Worm (Caenorhabditis elegans): ENCODE data around the gene R10D12.13.

The R10D12.13 gene

ce11 chrV:14008353-14008859, 46.2 kb downstream of the R10D12.13 start (continued):
- no peak for TF ChIP-seq zip-2 (tag; optimal IDR thresholded peaks at IDR 0.05)

ce11 chrV:14010021-14010420, 47.8 kb downstream of the R10D12.13 start:
- TF ChIP-seq pqm-1 (tag; optimal IDR thresholded peaks at IDR 0.05) (no peak), ctbp-1 (GFP tag; IDR thresholded peaks at IDR 0.05) (no peak), fos-1 (tag; optimal IDR thresholded peaks at IDR 0.05) (no peak), ceh-44 (GFP tag; IDR thresholded peaks at IDR 0.05) (no peak), lin-15B (tag; optimal IDR thresholded peaks at IDR 0.05) (no peak), mdt-29 (GFP tag; IDR thresholded peaks at IDR 0.05) (no peak), T26A8.4 (GFP tag; IDR thresholded peaks at IDR 0.05) (no peak), ztf-7 (tag; optimal IDR thresholded peaks at IDR 0.05) (no peak), zip-11 (GFP tag; IDR thresholded peaks at IDR 0.05) (no peak), lin-39 (tag; optimal IDR thresholded peaks at IDR 0.05) (no peak), lsy-2 (tag; optimal IDR thresholded peaks at IDR 0.05) (no peak), saeg-2 (GFP tag; IDR thresholded peaks at IDR 0.05) (no peak), ZK546.5 (tag; optimal IDR thresholded peaks at IDR 0.05) (no peak), arid-1 (GFP tag; conservative IDR thresholded peaks at IDR 0.05) (no peak), mxl-3 (GFP tag; optimal IDR thresholded peaks at IDR 0.05) (no peak)

- TF ChIP-seq saeg-2 (GFP tag; IDR thresholded peaks at IDR 0.05), result 0 out of 2 replicates have a peak, but pooled peaks have one; percentile 25
- TF ChIP-seq snpc-1.2 (GFP tag; IDR thresholded peaks at IDR 0.05), result no peak
- no peak for TF ChIP-seq mxl-3 (GFP tag; optimal IDR thresholded peaks at IDR 0.05)
- TF ChIP-seq zag-1 (tag; optimal IDR thresholded peaks at IDR 0.05), result no peak
- TF ChIP-seq madf-9 (GFP tag; conservative IDR thresholded peaks at IDR 0.05), result no peak
- no peak for TF ChIP-seq lin-38 (GFP tag; IDR thresholded peaks at IDR 0.05)
- TF ChIP-seq nhr-11 (tag; optimal IDR thresholded peaks at IDR 0.05), result no peak
- no peak for TF ChIP-seq ceh-28 (tag; optimal IDR thresholded peaks at IDR 0.05)
- no peak for TF ChIP-seq lin-15B (tag; optimal IDR thresholded peaks at IDR 0.05)
- 0 out of 2 replicates have a peak, but pooled peaks have one; percentile 40 for TF ChIP-seq egl-43 (GFP tag; IDR thresholded peaks at IDR 0.05)
- no peak for TF ChIP-seq F10B5.3 (tag; optimal IDR thresholded peaks at IDR 0.05)
- 0 out of 2 replicates have a peak, but pooled peaks have one; percentile 6 for TF ChIP-seq vab-7 (GFP tag; IDR thresholded peaks at IDR 0.05)
- peak; percentile 96 for TF ChIP-seq set-16 (GFP tag; IDR thresholded peaks at IDR 0.05)
Observed at ce11 chrV:14011427-14011826, 49.2 kb downstream of the R10D12.13 start.

- no peak for TF ChIP-seq ces-1 (GFP tag; optimal IDR thresholded peaks at IDR 0.05)
- no peak for TF ChIP-seq pha-4 (GFP tag; IDR thresholded peaks at IDR 0.05)
- TF ChIP-seq pha-4 (tag; optimal IDR thresholded peaks at IDR 0.05), result peak; percentile 71
- TF ChIP-seq nhr-6 (tag; optimal IDR thresholded peaks at IDR 0.05), result peak; percentile 97
- TF ChIP-seq zfp-3 (GFP tag; conservative IDR thresholded peaks at IDR 0.05), result no peak
- TF ChIP-seq ztf-11 (tag; optimal IDR thresholded peaks at IDR 0.05), result no peak
- peak; percentile 21 for TF ChIP-seq zip-2 (tag; optimal IDR thresholded peaks at IDR 0.05)
- peak in 1 of 2 experiments; percentile 84 for TF ChIP-seq hif-1 (tag; optimal IDR thresholded peaks at IDR 0.05)
- TF ChIP-seq ctbp-1 (GFP tag; IDR thresholded peaks at IDR 0.05), result no peak
- TF ChIP-seq fos-1 (tag; optimal IDR thresholded peaks at IDR 0.05), result no peak
- no peak for TF ChIP-seq jun-1 (tag; optimal IDR thresholded peaks at IDR 0.05)
- TF ChIP-seq nhr-42 (GFP tag; IDR thresholded peaks at IDR 0.05), result no peak
- peak; percentile 85 for TF ChIP-seq dve-1 (tag; optimal IDR thresholded peaks at IDR 0.05; ENCODE audit: insufficient read depth)
- TF ChIP-seq F26F4.8 (GFP tag; conservative IDR thresholded peaks at IDR 0.05), result no peak
- peak; percentile 48 for TF ChIP-seq nhr-77 (tag; optimal IDR thresholded peaks at IDR 0.05)
- TF ChIP-seq duxl-1 (tag; optimal IDR thresholded peaks at IDR 0.05; ENCODE audit: poor library complexity), result no peak
- TF ChIP-seq lin-39 (tag; optimal IDR thresholded peaks at IDR 0.05), result no peak
- TF ChIP-seq nhr-76 (tag; optimal IDR thresholded peaks at IDR 0.05), result no peak
- TF ChIP-seq zag-1 (tag; optimal IDR thresholded peaks at IDR 0.05), result no peak
- TF ChIP-seq ceh-32 (tag; optimal IDR thresholded peaks at IDR 0.05; ENCODE audit: poor library complexity), result no peak
- TF ChIP-seq egl-43 (GFP tag; IDR thresholded peaks at IDR 0.05), result no peak
- TF ChIP-seq unc-130 (GFP tag; optimal IDR thresholded peaks at IDR 0.05), result peak; percentile 42
- no peak for TF ChIP-seq snpc-4 (tag; optimal IDR thresholded peaks at IDR 0.05)
- no peak for TF ChIP-seq R02D3.7 (tag; optimal IDR thresholded peaks at IDR 0.05)
- no peak for TF ChIP-seq spr-1 (tag; optimal IDR thresholded peaks at IDR 0.05)
- no peak for TF ChIP-seq pqm-1 (tag; optimal IDR thresholded peaks at IDR 0.05)
- TF ChIP-seq ZK546.5 (tag; optimal IDR thresholded peaks at IDR 0.05), result no peak
Observed at ce11 chrV:14012002-14012554, 49.9 kb downstream of the R10D12.13 start, which contains the start of the genes ddx-17 and aip-1. TSS of gene ddx-17 (minus strand) at chrV:14012052. TSS of gene aip-1 (plus strand) at chrV:14012333.

Data from whole organism, L4 larva.